Fruit fly (Drosophila melanogaster): ENCODE results near the gene CG46525.

Gene CG46525

DNA sequence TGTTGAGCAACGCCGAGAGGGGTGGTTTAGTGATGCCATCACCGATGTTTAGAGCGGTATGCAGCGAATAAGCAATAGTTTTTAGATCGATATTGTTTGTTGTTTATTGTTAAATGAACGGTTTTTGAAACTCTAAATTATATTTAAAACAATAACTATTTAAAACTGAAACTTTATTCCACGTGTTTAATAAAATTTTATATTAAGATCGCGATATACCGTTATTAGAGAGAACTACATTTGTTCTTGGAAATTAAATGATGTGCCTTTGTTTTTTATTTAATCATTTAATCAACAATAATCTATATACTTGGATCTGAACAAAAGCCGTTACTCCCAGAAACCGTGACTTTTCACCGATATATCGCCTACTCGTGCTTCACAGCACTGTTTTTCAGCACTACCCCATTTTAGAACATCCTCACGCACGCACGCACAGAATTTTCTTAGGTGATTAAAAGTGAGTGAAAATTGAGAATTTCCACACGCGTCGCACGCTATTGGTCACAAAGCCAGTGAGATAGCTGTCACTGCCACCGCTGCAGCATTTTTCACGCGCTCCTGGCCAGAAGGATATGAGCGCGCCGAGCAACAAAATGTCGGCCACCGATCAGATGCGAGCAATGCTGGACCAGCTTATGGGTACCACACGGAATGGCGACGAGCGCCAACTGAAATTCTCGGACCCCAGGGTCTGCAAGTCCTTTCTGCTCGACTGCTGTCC lies 39.0 kb downstream of the CG46525 start, which contains the start of the genes U4-U6-60K and CG7564 (continued):
- peak; percentile 82 for TF ChIP-seq CG13775 (GFP tag; optimal IDR thresholded peaks at IDR 0.05)
- TF ChIP-seq abd-A (tag; optimal IDR thresholded peaks at IDR 0.05) = no peak
- TF ChIP-seq pfk (GFP tag; optimal IDR thresholded peaks at IDR 0.05) = no peak
- peak; percentile 31 for TF ChIP-seq CG3065 (GFP tag; optimal IDR thresholded peaks at IDR 0.05)
- peak; percentile 61 for TF ChIP-seq hkb (optimal IDR thresholded peaks at IDR 0.05)
- no peak for TF ChIP-seq hkb (GFP tag; IDR thresholded peaks at IDR 0.05)
- TF ChIP-seq Dfd (GFP tag; optimal IDR thresholded peaks at IDR 0.05) = no peak
- TF ChIP-seq Oli (tag; optimal IDR thresholded peaks at IDR 0.05) = peak; percentile 29
- TF ChIP-seq CG8359 (GFP tag; optimal IDR thresholded peaks at IDR 0.05; ENCODE audit: borderline replicate concordance) = no peak
- TF ChIP-seq corto (GFP tag; optimal IDR thresholded peaks at IDR 0.05) = peak; percentile 47
- peak; percentile 27 for TF ChIP-seq CG33213 (GFP tag; optimal IDR thresholded peaks at IDR 0.05)
- TF ChIP-seq Atf6 (GFP tag; IDR thresholded peaks at IDR 0.05) = no peak
- TF ChIP-seq CG16863 (GFP tag; optimal IDR thresholded peaks at IDR 0.05) = no peak
- TF ChIP-seq CG10543 (GFP tag; optimal IDR thresholded peaks at IDR 0.05) = peak; percentile 72
- no peak for TF ChIP-seq Kr (GFP tag; optimal IDR thresholded peaks at IDR 0.05)
- no peak for TF ChIP-seq CG15073 (GFP tag; optimal IDR thresholded peaks at IDR 0.05)
- peak; percentile 90 for TF ChIP-seq sens (GFP tag)
- peak; percentile 95 for TF ChIP-seq CG14860 (GFP tag; IDR thresholded peaks at IDR 0.05; ENCODE audit: partially characterized antibody)
- TF ChIP-seq CG15269 (tag; optimal IDR thresholded peaks at IDR 0.05) = no peak
- peak; percentile 44; the same call in 1 of the 2 replicates for TF ChIP-seq CG7372 (GFP tag; IDR thresholded peaks at IDR 0.05)
- no peak for TF ChIP-seq sima (GFP tag; optimal IDR thresholded peaks at IDR 0.05)
- peak in 1 of 2 experiments; percentile 14 for TF ChIP-seq insv (GFP tag; optimal IDR thresholded peaks at IDR 0.05)
- no peak for TF ChIP-seq CG12236 (GFP tag; optimal IDR thresholded peaks at IDR 0.05)
- TF ChIP-seq CG13296 (GFP tag; optimal IDR thresholded peaks at IDR 0.05) = no peak
- TF ChIP-seq Poxn (GFP tag; IDR thresholded peaks at IDR 0.05) = no peak
- peak; percentile 22 for TF ChIP-seq Blimp-1 (GFP tag; optimal IDR thresholded peaks at IDR 0.05)
- TF ChIP-seq ATbp (GFP tag; optimal IDR thresholded peaks at IDR 0.05) = no peak
- peak; percentile 53 for TF ChIP-seq CG30431 (GFP tag; optimal IDR thresholded peaks at IDR 0.05)
- peak; percentile 13; the same call in 1 of the 2 replicates for TF ChIP-seq HLH3B (GFP tag; IDR thresholded peaks at IDR 0.05)
- peak; percentile 48 for TF ChIP-seq dm (GFP tag; optimal IDR thresholded peaks at IDR 0.05)
- no peak for TF ChIP-seq HmgD (GFP tag; optimal IDR thresholded peaks at IDR 0.05)
- TF ChIP-seq CG11696 (GFP tag; IDR thresholded peaks at IDR 0.05) = no peak
- peak; percentile 22 for TF ChIP-seq CG4854 (GFP tag; optimal IDR thresholded peaks at IDR 0.05)
- no peak for TF ChIP-seq eve (GFP tag; optimal IDR thresholded peaks at IDR 0.05)
- TF ChIP-seq Stat92E (GFP tag; optimal IDR thresholded peaks at IDR 0.05) = no peak
- TF ChIP-seq tap (tag; optimal IDR thresholded peaks at IDR 0.05) = no peak
- TF ChIP-seq CG15011 (GFP tag; optimal IDR thresholded peaks at IDR 0.05) = peak; percentile 42
- TF ChIP-seq CG17186 (GFP tag; optimal IDR thresholded peaks at IDR 0.05) = peak; percentile 37
- TF ChIP-seq Deaf1 (tag; optimal IDR thresholded peaks at IDR 0.05) = peak; percentile 4
- TF ChIP-seq CG10959 (GFP tag; IDR thresholded peaks at IDR 0.05) = no peak
- TF ChIP-seq CG6683 (GFP tag; optimal IDR thresholded peaks at IDR 0.05) = peak; percentile 37
- peak; percentile 33; the same call in 1 of the 3 replicates for TF ChIP-seq CG34422 (GFP tag; IDR thresholded peaks at IDR 0.05)
- TF ChIP-seq dysf (GFP tag; IDR thresholded peaks at IDR 0.05) = peak; percentile 68; the same call in 1 of the 3 replicates
- TF ChIP-seq chinmo (GFP tag; IDR thresholded peaks at IDR 0.05; ENCODE audit: partially characterized antibody) = peak; percentile 92; the same call in 3 of the 4 replicates
- peak; percentile 28 for TF ChIP-seq CG8944 (GFP tag; optimal IDR thresholded peaks at IDR 0.05)
- peak; percentile 42 for TF ChIP-seq Chrac-16 (GFP tag; optimal IDR thresholded peaks at IDR 0.05)
- peak; percentile 44 for TF ChIP-seq CG1603 (tag; optimal IDR thresholded peaks at IDR 0.05)
- TF ChIP-seq chif (GFP tag; optimal IDR thresholded peaks at IDR 0.05) = no peak
- TF ChIP-seq hbn (GFP tag; IDR thresholded peaks at IDR 0.05; ENCODE audit: partially characterized antibody) = peak; percentile 87
